Worm (Caenorhabditis elegans): ENCODE data around the gene cest-24.

cest-24 gene

ce11 chrV:6270097-6270496 is 46.6 kb upstream of the cest-24 start:
- TF ChIP-seq ceh-24 (tag; optimal IDR thresholded peaks at IDR 0.05): no peak
- TF ChIP-seq elt-4 (tag; optimal IDR thresholded peaks at IDR 0.05): no peak
- peak; percentile 31 for TF ChIP-seq pha-2 (tag; optimal IDR thresholded peaks at IDR 0.05)
- no peak for TF ChIP-seq sox-4 (tag; optimal IDR thresholded peaks at IDR 0.05)
- no peak for TF ChIP-seq pqm-1 (tag; optimal IDR thresholded peaks at IDR 0.05)
- TF ChIP-seq eyg-1 (tag; optimal IDR thresholded peaks at IDR 0.05): no peak
- peak; percentile 48 for TF ChIP-seq tbx-2 (tag; optimal IDR thresholded peaks at IDR 0.05)
- peak; percentile 32 for TF ChIP-seq ceh-34 (tag; optimal IDR thresholded peaks at IDR 0.05)
- TF ChIP-seq C08G9.2 (tag; optimal IDR thresholded peaks at IDR 0.05): no peak
- no peak for TF ChIP-seq ceh-19 (GFP tag; optimal IDR thresholded peaks at IDR 0.05)
- no peak for TF ChIP-seq odd-2 (tag; optimal IDR thresholded peaks at IDR 0.05)
- TF ChIP-seq ceh-45 (GFP tag; IDR thresholded peaks at IDR 0.05): no peak
- TF ChIP-seq ahr-1 (tag; optimal IDR thresholded peaks at IDR 0.05): no peak
- TF ChIP-seq unc-3 (GFP tag; conservative IDR thresholded peaks at IDR 0.05): 0 out of 2 replicates have a peak, but pooled peaks have one; percentile 11
- TF ChIP-seq unc-3 (tag; optimal IDR thresholded peaks at IDR 0.05): no peak
- no peak for TF ChIP-seq ceh-6 (GFP tag; optimal IDR thresholded peaks at IDR 0.05)
- TF ChIP-seq unc-42 (tag; optimal IDR thresholded peaks at IDR 0.05): no peak
- TF ChIP-seq sox-2 (GFP tag; IDR thresholded peaks at IDR 0.05): no peak
- TF ChIP-seq che-1 (tag; optimal IDR thresholded peaks at IDR 0.05): no peak
- no peak for TF ChIP-seq tbx-7 (tag; optimal IDR thresholded peaks at IDR 0.05)
- no peak for TF ChIP-seq ceh-30 (tag; optimal IDR thresholded peaks at IDR 0.05)
- TF ChIP-seq dmd-4 (tag; optimal IDR thresholded peaks at IDR 0.05; ENCODE audit: borderline replicate concordance): no peak
- no peak for TF ChIP-seq nhr-232 (tag; optimal IDR thresholded peaks at IDR 0.05)
- no peak for TF ChIP-seq pha-4 (tag; optimal IDR thresholded peaks at IDR 0.05)
- no peak for TF ChIP-seq zip-5 (tag; optimal IDR thresholded peaks at IDR 0.05)
- no peak for TF ChIP-seq ztf-16 (tag; optimal IDR thresholded peaks at IDR 0.05)
- TF ChIP-seq pros-1 (tag; optimal IDR thresholded peaks at IDR 0.05): no peak
- no peak for TF ChIP-seq lim-6 (tag; optimal IDR thresholded peaks at IDR 0.05)
- TF ChIP-seq ttx-3 (tag; optimal IDR thresholded peaks at IDR 0.05): no peak
- no peak for TF ChIP-seq syd-9 (tag; optimal IDR thresholded peaks at IDR 0.05)
- no peak for TF ChIP-seq npax-4 (tag; optimal IDR thresholded peaks at IDR 0.05)
- no peak for TF ChIP-seq rnt-1 (tag; optimal IDR thresholded peaks at IDR 0.05)
- peak; percentile 15 for TF ChIP-seq hlh-8 (tag; optimal IDR thresholded peaks at IDR 0.05)
- peak; percentile 12 for TF ChIP-seq ets-4 (tag; optimal IDR thresholded peaks at IDR 0.05)
- TF ChIP-seq ceh-31 (tag; optimal IDR thresholded peaks at IDR 0.05): peak; percentile 6
- TF ChIP-seq fkh-10 (GFP tag; optimal IDR thresholded peaks at IDR 0.05): no peak
- TF ChIP-seq hlh-30 (tag; optimal IDR thresholded peaks at IDR 0.05; ENCODE audit: insufficient read depth): peak; percentile 54
- no peak for TF ChIP-seq C38D4.7 (GFP tag; optimal IDR thresholded peaks at IDR 0.05)
- TF ChIP-seq hlh-6 (tag; optimal IDR thresholded peaks at IDR 0.05): no peak
- TF ChIP-seq gmeb-2 (tag; optimal IDR thresholded peaks at IDR 0.05): no peak
- no peak for TF ChIP-seq fax-1 (tag; optimal IDR thresholded peaks at IDR 0.05)

ce11 chrV:6270552-6270951 is 46.2 kb upstream of the cest-24 start, which contains the start of gene F31F7.2:
Gene F31F7.2 (plus strand): TSS chrV:6270852.
- TF ChIP-seq ceh-14 (tag; optimal IDR thresholded peaks at IDR 0.05) (no peak), mec-3 (tag; optimal IDR thresholded peaks at IDR 0.05; ENCODE audit: borderline replicate concordance) (no peak), ceh-24 (tag; optimal IDR thresholded peaks at IDR 0.05) (no peak), K09A11.1 (tag; optimal IDR thresholded peaks at IDR 0.05; ENCODE audit: insufficient read depth) (no peak), ama-1 (optimal IDR thresholded peaks at IDR 0.05) (no peak), K02D7.2 (tag; optimal IDR thresholded peaks at IDR 0.05) (no peak), lin-11 (tag; optimal IDR thresholded peaks at IDR 0.05) (no peak)
